Worm (Caenorhabditis elegans) whole organism, L1 larva: Measurements from ENCODE around the gene ccdc-47.

Experiments
- C04F5.9 ChIP-seq: sonication (generic microtip); optimal IDR thresholded peaks from 2 replicates; lab custom pipeline; 2016; ENCODE audit warnings: missing genetic modification characterization, missing compliant biosample characterization
- Y116A8C.19 ChIP-seq: sonication (generic microtip); optimal IDR thresholded peaks from 2 replicates; lab custom pipeline; 2016; ENCODE audit warnings: missing compliant biosample characterization, missing genetic modification characterization, borderline replicate concordance
- aha-1 ChIP-seq: fragments of 150-350 bp; optimal IDR thresholded peaks from 2 replicates; lab custom pipeline; 2014; ENCODE audit warnings: missing biosample characterization, missing genetic modification characterization
- alr-1 ChIP-seq: fragments of 200-800 bp; sonication (Bioruptor generic); optimal IDR thresholded peaks from 2 replicates; lab custom pipeline; 2018; ENCODE audit warnings: borderline replicate concordance, mild to moderate bottlenecking, missing genetic modification characterization, missing compliant biosample characterization
- aly-2 ChIP-seq: fragments of 150-350 bp; optimal IDR thresholded peaks from 2 replicates; lab custom pipeline; 2014; ENCODE audit warnings: missing biosample characterization, missing genetic modification characterization
- ama-1 ChIP-seq: fragments of 150-350 bp; optimal IDR thresholded peaks from 2 replicates; lab custom pipeline; 2014
- blmp-1 ChIP-seq: fragments of 150-350 bp; optimal IDR thresholded peaks from 2 replicates; lab custom pipeline; 2014; ENCODE audit warnings: missing biosample characterization, missing genetic modification characterization
- ceh-8 ChIP-seq: fragments of 200-800 bp; sonication (Bioruptor generic); optimal IDR thresholded peaks from 2 replicates; lab custom pipeline; 2018; ENCODE audit warnings: mild to moderate bottlenecking, missing genetic modification characterization, moderate library complexity, missing compliant biosample characterization
- ceh-88 ChIP-seq: fragments of 200-800 bp; sonication (Bioruptor generic); IDR thresholded peaks from 2 replicates; pipeline ENCODE4 v1.3.6; 2022; ENCODE audit warnings: missing genetic modification characterization, missing compliant biosample characterization
- ceh-90 ChIP-seq: sonication (generic microtip); optimal IDR thresholded peaks from 2 replicates; lab custom pipeline; 2016; ENCODE audit warnings: missing genetic modification characterization, missing compliant biosample characterization
- dpl-1 ChIP-seq, 3 experiments: fragments of 150-350 bp in 2 of 3; sonication (generic microtip) in 1 of 3; optimal IDR thresholded peaks; 2 replicates each; lab custom pipeline; 2014 to 2017; ENCODE audit warnings: missing biosample characterization in 3 of 3, missing genetic modification characterization in 3 of 3, missing genetic modification reagents in 3 of 3
- dsc-1 ChIP-seq: sonication (generic microtip); optimal IDR thresholded peaks from 2 replicates; lab custom pipeline; 2016; ENCODE audit warnings: mild to moderate bottlenecking, missing genetic modification characterization, missing compliant biosample characterization
- efl-1 ChIP-seq, 4 experiments: fragments of 150-350 bp; optimal IDR thresholded peaks in 3 of 4; peaks in 1 of 4; 1 replicate in 1 of 4; 2 replicates in 3 of 4; lab custom pipeline; 2014; ENCODE audit warnings: missing biosample characterization in 2 of 4, missing genetic modification characterization in 2 of 4, missing genetic modification reagents in 2 of 4
- egl-13 ChIP-seq: sonication (generic microtip); optimal IDR thresholded peaks from 2 replicates; lab custom pipeline; 2016; ENCODE audit warnings: missing genotype, missing genetic modification reagents, missing genetic modification characterization, missing compliant biosample characterization
- elt-2 ChIP-seq: sonication (generic microtip); optimal IDR thresholded peaks from 2 replicates; lab custom pipeline; 2016; ENCODE audit warnings: missing genetic modification characterization, mild to moderate bottlenecking, inconsistent platforms, missing compliant biosample characterization, missing genetic modification reagents
- ets-5 ChIP-seq: fragments of 200-800 bp; sonication (Bioruptor generic); IDR thresholded peaks from 2 replicates; pipeline ENCODE4 v1.3.6; 2022; ENCODE audit warnings: missing genetic modification characterization, missing compliant biosample characterization
- fkh-4 ChIP-seq: sonication (generic microtip); optimal IDR thresholded peaks from 2 replicates; lab custom pipeline; 2016; ENCODE audit warnings: missing compliant biosample characterization, missing genetic modification characterization, borderline replicate concordance
- fkh-8 ChIP-seq: sonication (generic microtip); optimal IDR thresholded peaks from 2 replicates; lab custom pipeline; 2016; ENCODE audit warnings: mild to moderate bottlenecking, missing genetic modification characterization, missing compliant biosample characterization
- fos-1 ChIP-seq: fragments of 150-350 bp; optimal IDR thresholded peaks from 2 replicates; lab custom pipeline; 2014; ENCODE audit warnings: missing biosample characterization, missing genetic modification characterization
- grh-1 ChIP-seq: fragments of 200-800 bp; sonication (Bioruptor generic); IDR thresholded peaks from 2 replicates; pipeline ENCODE4 v1.3.6; 2022; ENCODE audit warnings: missing genetic modification reagents, missing genetic modification characterization, missing compliant biosample characterization
- hlh-17 ChIP-seq: fragments of 200-800 bp; sonication (Bioruptor generic); optimal IDR thresholded peaks from 2 replicates; lab custom pipeline; 2018; ENCODE audit warnings: missing genetic modification characterization, mild to moderate bottlenecking, missing compliant biosample characterization, moderate library complexity, borderline replicate concordance
- hlh-4 ChIP-seq: sonication (generic microtip); optimal IDR thresholded peaks from 2 replicates; lab custom pipeline; 2016; ENCODE audit warnings: mild to moderate bottlenecking, missing genetic modification characterization, missing compliant biosample characterization
- isw-1 ChIP-seq: fragments of 200-800 bp; sonication (Bioruptor generic); IDR thresholded peaks from 2 replicates; pipeline ENCODE4 v1.3.6; 2022; ENCODE audit warnings: missing genetic modification characterization, missing compliant biosample characterization
- jun-1 ChIP-seq: fragments of 150-350 bp; optimal IDR thresholded peaks from 2 replicates; lab custom pipeline; 2014; ENCODE audit warnings: missing biosample characterization, missing genetic modification reagents, missing genetic modification characterization
- lin-14 ChIP-seq: fragments of 200-800 bp; sonication (Bioruptor generic); optimal IDR thresholded peaks from 2 replicates; lab custom pipeline; 2018; ENCODE audit warnings: mild to moderate bottlenecking, missing genetic modification characterization, moderate library complexity, missing compliant biosample characterization
- lin-15B ChIP-seq: fragments of 150-350 bp; sonication (generic microtip); optimal IDR thresholded peaks from 3 replicates; lab custom pipeline; 2014; ENCODE audit warnings: missing biosample characterization, missing genetic modification characterization
- lin-39 ChIP-seq: fragments of 150-350 bp; optimal IDR thresholded peaks from 2 replicates; lab custom pipeline; 2014; ENCODE audit warnings: missing biosample characterization, missing genetic modification reagents, missing genetic modification characterization
- mdl-1 ChIP-seq, 2 experiments: fragments of 150-350 bp; optimal IDR thresholded peaks; 2 replicates each; lab custom pipeline; 2014 to 2017; ENCODE audit warnings: missing biosample characterization in 2 of 2, missing genetic modification characterization in 2 of 2, inconsistent platforms in 1 of 2
- mep-1 ChIP-seq: fragments of 150-350 bp; optimal IDR thresholded peaks from 2 replicates; lab custom pipeline; 2014; ENCODE audit warnings: missing biosample characterization, missing genetic modification characterization
- nhr-11 ChIP-seq: fragments of 150-350 bp; optimal IDR thresholded peaks from 2 replicates; lab custom pipeline; 2014; ENCODE audit warnings: missing biosample characterization, missing genetic modification characterization
- nhr-237 ChIP-seq: fragments of 150-350 bp; optimal IDR thresholded peaks from 2 replicates; lab custom pipeline; 2014; ENCODE audit warnings: missing biosample characterization, missing genetic modification characterization
- nhr-28 ChIP-seq: fragments of 150-350 bp; optimal IDR thresholded peaks from 2 replicates; lab custom pipeline; 2014; ENCODE audit warnings: missing biosample characterization, missing genetic modification characterization
- nhr-47 ChIP-seq: sonication (generic microtip); optimal IDR thresholded peaks from 2 replicates; lab custom pipeline; 2016; ENCODE audit warnings: mild to moderate bottlenecking, missing genetic modification characterization, moderate library complexity, missing compliant biosample characterization
- nhr-71 ChIP-seq: sonication (generic microtip); optimal IDR thresholded peaks from 2 replicates; lab custom pipeline; 2016; ENCODE audit warnings: mild to moderate bottlenecking, missing genetic modification characterization, moderate library complexity, missing compliant biosample characterization
- nhr-85 ChIP-seq: sonication (generic microtip); peaks from one replicate; lab custom pipeline; 2016; ENCODE audit warnings: missing genetic modification characterization, inconsistent platforms, missing compliant biosample characterization
- pag-3 ChIP-seq: sonication (generic microtip); optimal IDR thresholded peaks from 2 replicates; lab custom pipeline; 2017; ENCODE audit warnings: missing genetic modification characterization, mild to moderate bottlenecking, missing compliant biosample characterization, antibody characterized with exemption, borderline replicate concordance; ENCODE audit not compliant: insufficient read depth
- pax-3 ChIP-seq: fragments of 200-800 bp; sonication (Bioruptor generic); optimal IDR thresholded peaks from 2 replicates; lab custom pipeline; 2018; ENCODE audit warnings: mild to moderate bottlenecking, missing genetic modification characterization, moderate library complexity, missing compliant biosample characterization
- skn-1 ChIP-seq: fragments of 150-350 bp; optimal IDR thresholded peaks from 2 replicates; lab custom pipeline; 2014; ENCODE audit warnings: missing biosample characterization, missing genetic modification characterization
- swsn-7 ChIP-seq: sonication (generic microtip); optimal IDR thresholded peaks from 2 replicates; lab custom pipeline; 2016; ENCODE audit warnings: missing genetic modification characterization, missing compliant biosample characterization
- tlp-1 ChIP-seq: fragments of 150-350 bp; optimal IDR thresholded peaks from 2 replicates; lab custom pipeline; 2014; ENCODE audit warnings: missing biosample characterization, missing genetic modification characterization
- unc-130 ChIP-seq: fragments of 150-350 bp; optimal IDR thresholded peaks from 2 replicates; lab custom pipeline; 2017; ENCODE audit warnings: missing biosample characterization, missing genetic modification characterization, inconsistent platforms
- unc-30 ChIP-seq: sonication (generic microtip); optimal IDR thresholded peaks from 2 replicates; lab custom pipeline; 2017; ENCODE audit warnings: missing biosample characterization, missing genetic modification characterization
- unc-86 ChIP-seq: sonication (generic microtip); optimal IDR thresholded peaks from 2 replicates; lab custom pipeline; 2016; ENCODE audit warnings: missing genetic modification characterization, missing compliant biosample characterization
- unc-98 ChIP-seq: fragments of 200-800 bp; sonication (Bioruptor generic); IDR thresholded peaks from 2 replicates; pipeline ENCODE4 v1.3.6; 2022; ENCODE audit warnings: missing genetic modification characterization, missing compliant biosample characterization
- vab-15 ChIP-seq: sonication (generic microtip); optimal IDR thresholded peaks from 2 replicates; lab custom pipeline; 2017; ENCODE audit warnings: missing genotype, mild to moderate bottlenecking, missing genetic modification characterization, missing compliant biosample characterization
- zag-1 ChIP-seq: fragments of 150-350 bp; optimal IDR thresholded peaks from 2 replicates; lab custom pipeline; 2014; ENCODE audit warnings: missing biosample characterization, missing genetic modification characterization
- ztf-4 ChIP-seq: fragments of 150-350 bp; optimal IDR thresholded peaks from 2 replicates; lab custom pipeline; 2014; ENCODE audit warnings: missing biosample characterization, missing genetic modification characterization

The ccdc-47 gene

DNA sequence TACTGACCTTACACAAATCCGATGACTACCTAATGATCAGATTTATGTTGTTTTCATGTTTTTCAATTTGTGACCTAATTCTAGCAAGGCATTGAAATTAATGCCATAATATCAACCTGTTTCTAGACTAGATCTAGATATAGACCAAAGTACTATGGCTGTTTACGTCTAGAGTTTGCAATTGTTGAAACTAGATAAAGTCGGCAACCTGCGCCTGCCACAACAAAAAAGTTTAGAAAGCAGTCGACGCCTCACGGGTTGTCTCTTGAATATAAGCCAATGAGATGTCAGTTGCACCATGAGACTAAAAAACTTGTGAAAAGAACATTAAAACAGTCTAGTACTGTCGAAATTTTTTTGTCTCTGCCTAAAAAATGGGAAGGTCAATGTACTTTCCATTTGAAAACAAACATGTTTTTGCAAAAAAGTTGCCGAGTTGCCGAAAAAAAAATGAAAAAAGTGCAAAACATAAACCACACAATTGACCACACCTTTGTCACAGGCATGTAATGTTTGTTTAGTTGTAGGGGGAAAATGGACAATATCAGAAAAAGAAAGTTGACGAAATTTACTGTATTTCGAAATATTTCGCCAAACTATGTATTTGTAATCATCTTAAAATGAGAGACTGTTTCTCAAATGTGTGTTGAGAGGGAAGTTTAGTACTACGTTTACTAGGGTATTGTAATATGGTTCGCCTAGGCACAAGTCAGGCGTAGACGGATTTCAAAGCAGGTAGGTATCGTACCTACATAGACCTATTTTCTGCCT, 37.6 kb upstream of the ccdc-47 start:
- TF ChIP-seq swsn-7 (tag; lab: Kevin White, UChicago) (no peak), efl-1 (optimal IDR thresholded peaks at IDR 0.05; lab: Kevin White, UChicago) (no peak), efl-1 (GFP tag; optimal IDR thresholded peaks at IDR 0.05 in 1 of 2; lab: Kevin White, UChicago) (peak in 1 of 2 experiments; percentile 87), nhr-85 (peak; percentile 54), pax-3 (no peak), fkh-4 (no peak), lin-39 (tag; lab: Kevin White, UChicago) (no peak), dpl-1 (GFP tag; optimal IDR thresholded peaks at IDR 0.05; lab: Kevin White, UChicago) (no peak), skn-1 (peak; percentile 79)

DNA sequence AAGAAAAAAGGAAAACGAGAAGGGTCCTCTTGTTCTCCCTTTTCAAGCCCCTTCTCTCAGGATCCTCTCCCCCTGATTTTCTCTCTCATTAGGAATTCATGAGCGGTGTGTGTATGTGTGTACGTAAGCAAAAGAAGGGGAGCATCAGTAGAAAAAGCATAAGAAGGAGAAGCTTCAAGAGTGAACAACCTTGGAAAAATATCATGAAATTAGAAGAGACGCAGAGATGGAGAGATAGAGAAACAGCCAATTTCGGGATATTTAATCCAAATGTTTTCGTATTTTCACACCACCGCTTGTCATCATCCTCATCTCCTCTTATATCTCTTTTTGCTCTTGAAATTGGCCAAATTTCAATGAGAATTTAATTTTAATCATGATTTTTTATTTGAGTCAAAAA, 33.6 kb upstream of the ccdc-47 start:
- TF ChIP-seq lin-14 (GFP tag; lab: Kevin White, UChicago) (peak; percentile 62), unc-86 (tag; lab: Kevin White, UChicago) (no peak), zag-1 (peak; percentile 7), isw-1 (GFP tag; lab: Robert Waterston, UW) (no peak), dsc-1 (peak; percentile 68)

DNA sequence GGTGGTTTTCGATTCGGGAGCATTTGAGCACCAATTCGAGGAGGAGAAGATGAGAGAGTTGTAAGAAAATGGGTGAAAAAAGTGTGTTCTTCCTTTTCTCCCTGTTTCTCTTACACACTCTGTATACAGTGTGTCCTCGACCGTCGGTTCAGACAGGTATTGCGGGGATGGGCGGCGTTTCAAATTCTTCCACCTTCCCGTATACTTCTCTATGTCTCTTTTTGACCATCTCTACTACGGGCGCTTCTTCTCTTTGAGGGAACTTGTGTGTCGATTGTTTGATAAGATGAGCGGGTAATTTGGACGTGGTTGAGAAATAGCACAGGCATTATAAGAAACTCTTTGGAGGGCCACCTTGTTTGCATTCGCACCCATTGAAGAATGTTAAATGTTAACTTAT, 29.2 kb upstream of the ccdc-47 start:
- TF ChIP-seq elt-2 (tag; lab: Kevin White, UChicago), result peak; percentile 29
- TF ChIP-seq Y116A8C.19 (tag; lab: Kevin White, UChicago), result no peak
- TF ChIP-seq mdl-1 (tag; optimal IDR thresholded peaks at IDR 0.05; lab: Kevin White, UChicago), result no peak
- no peak for TF ChIP-seq nhr-237 (tag; lab: Kevin White, UChicago)
- no peak for TF ChIP-seq ets-5 (GFP tag; lab: Robert Waterston, UW)
- no peak for TF ChIP-seq hlh-4 (tag; lab: Kevin White, UChicago)
- no peak for TF ChIP-seq unc-98 (GFP tag; lab: Robert Waterston, UW)
- no peak for TF ChIP-seq ceh-90 (tag; lab: Kevin White, UChicago)
- TF ChIP-seq fkh-4, result no peak
- no peak for TF ChIP-seq nhr-28
- no peak for TF ChIP-seq mep-1
- peak; percentile 57 for TF ChIP-seq lin-15B
- TF ChIP-seq unc-86 (tag; lab: Kevin White, UChicago), result no peak
- no peak for TF ChIP-seq aha-1 (tag; lab: Kevin White, UChicago)
- TF ChIP-seq alr-1 (tag; lab: Kevin White, UChicago), result no peak
- TF ChIP-seq lin-14 (GFP tag; lab: Kevin White, UChicago), result peak; percentile 58
- TF ChIP-seq egl-13, result no peak
- TF ChIP-seq fkh-8, result no peak
- TF ChIP-seq unc-130, result no peak
- TF ChIP-seq ama-1, result no peak
- TF ChIP-seq nhr-11 (tag; lab: Kevin White, UChicago), result no peak
- no peak for TF ChIP-seq ztf-4 (tag; lab: Kevin White, UChicago)
- TF ChIP-seq nhr-71 (tag; lab: Kevin White, UChicago), result no peak
- TF ChIP-seq aly-2 (tag; lab: Kevin White, UChicago), result no peak
- no peak for TF ChIP-seq hlh-17
- no peak for TF ChIP-seq zag-1
- TF ChIP-seq C04F5.9 (tag; lab: Kevin White, UChicago), result no peak
- TF ChIP-seq ceh-88 (GFP tag; lab: Robert Waterston, UW), result no peak
- no peak for TF ChIP-seq fos-1 (tag; lab: Kevin White, UChicago)
- TF ChIP-seq grh-1 (GFP tag; lab: Robert Waterston, UW), result no peak
- TF ChIP-seq efl-1 (optimal IDR thresholded peaks at IDR 0.05; lab: Kevin White, UChicago), result no peak
- peak; percentile 48 to 94 for TF ChIP-seq efl-1 (GFP tag; optimal IDR thresholded peaks at IDR 0.05 in 1 of 2; lab: Kevin White, UChicago)
- TF ChIP-seq pag-3, result no peak
- TF ChIP-seq ceh-8 (GFP tag; lab: Kevin White, UChicago), result no peak
- TF ChIP-seq nhr-47, result no peak
- no peak for TF ChIP-seq tlp-1 (tag; lab: Kevin White, UChicago)
- no peak for TF ChIP-seq isw-1 (GFP tag; lab: Robert Waterston, UW)
- peak; percentile 15 for TF ChIP-seq jun-1
- no peak for TF ChIP-seq unc-30 (tag; lab: Kevin White, UChicago)
- no peak for TF ChIP-seq vab-15
- TF ChIP-seq blmp-1 (tag; lab: Kevin White, UChicago), result peak; percentile 37
